Worm (Caenorhabditis elegans) whole organism, L4/young adult: ENCODE measurements around the gene Y43F8B.11.

Experiments used
- W03F9.2 ChIP-seq: fragments of 150-350 bp; optimal IDR thresholded peaks from 2 replicates; lab custom pipeline; 2014; ENCODE audit warnings: missing biosample characterization, missing genetic modification characterization
- dao-5 ChIP-seq: sonication (generic microtip); optimal IDR thresholded peaks from 2 replicates; lab custom pipeline; 2016; ENCODE audit warnings: missing genotype, missing genetic modification characterization, moderate library complexity, missing compliant biosample characterization
- him-1 ChIP-seq: sonication (generic microtip); optimal IDR thresholded peaks from 2 replicates; lab custom pipeline; 2016; ENCODE audit warnings: missing genotype, missing genetic modification reagents, missing genetic modification characterization, missing compliant biosample characterization

DNA sequence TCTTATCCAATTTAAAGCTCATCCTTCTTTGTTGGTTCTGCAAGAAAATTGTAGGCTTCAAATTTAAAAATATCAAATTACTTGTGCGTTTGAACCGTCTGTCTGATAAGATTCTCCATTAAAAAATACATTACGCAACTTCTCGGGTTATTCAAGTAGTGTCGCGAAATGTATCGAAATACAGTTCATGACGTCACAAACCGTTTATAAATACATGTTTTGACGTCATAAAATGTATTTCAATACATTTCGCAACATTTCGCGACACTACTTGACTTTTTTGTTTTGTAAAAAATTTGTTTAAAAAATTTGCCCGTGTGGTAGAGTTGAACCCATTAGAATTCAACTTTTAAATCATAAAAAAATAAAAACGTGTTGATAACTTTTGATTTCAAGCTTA, 26.9 kb upstream of the Y43F8B.11 start:
- TF ChIP-seq dao-5 (tag; lab: Kevin White, UChicago) (no peak), W03F9.2 (tag; lab: Kevin White, UChicago) (no peak), him-1 (no peak)
